Fruit fly (Drosophila melanogaster) whole organism, embryonic: Measurements from ENCODE around the gene hale.
A peak's percentile ranks its signal among the peaks of the same experiment; 100 is the strongest.

ENCODE experiments used
- B-H2 ChIP-seq: fragments of 200-800 bp; sonication (Bioruptor generic); optimal IDR thresholded peaks from 2 replicates; lab custom pipeline; 2018; ENCODE audit warnings: missing biosample characterization, mild to moderate bottlenecking, missing genetic modification characterization
- CG12659 ChIP-seq: fragments of 200-800 bp; sonication (Bioruptor generic); optimal IDR thresholded peaks from 3 replicates; lab custom pipeline; 2017; ENCODE audit warnings: mild to moderate bottlenecking, missing biosample characterization, missing genetic modification reagents, missing genetic modification characterization
- CG12769 ChIP-seq: fragments of 200-800 bp; sonication (Bioruptor generic); optimal IDR thresholded peaks from 2 replicates; lab custom pipeline; 2019; ENCODE audit warnings: missing biosample characterization, mild to moderate bottlenecking, missing genetic modification characterization, moderate library complexity
- CG13424 ChIP-seq: fragments of 200-800 bp; sonication (Bioruptor generic); optimal IDR thresholded peaks from 2 replicates; lab custom pipeline; 2019; ENCODE audit warnings: missing biosample characterization, mild to moderate bottlenecking, missing genetic modification characterization, moderate library complexity
- CG1602 ChIP-seq: fragments of 200-800 bp; sonication (Bioruptor generic); optimal IDR thresholded peaks from 3 replicates; lab custom pipeline; 2016; ENCODE audit warnings: missing biosample characterization, missing genetic modification characterization
- CG17385 ChIP-seq: fragments of 200-800 bp; sonication (Bioruptor generic); optimal IDR thresholded peaks from 3 replicates; lab custom pipeline; 2018; ENCODE audit warnings: missing biosample characterization, mild to moderate bottlenecking, missing genetic modification characterization
- CG17568 ChIP-seq: fragments of 200-800 bp; sonication (Bioruptor generic); optimal IDR thresholded peaks from 2 replicates; lab custom pipeline; 2018; ENCODE audit warnings: missing biosample characterization, mild to moderate bottlenecking, missing genetic modification characterization, moderate library complexity
- CG2129 ChIP-seq: fragments of 200-800 bp; sonication (Bioruptor generic); IDR thresholded peaks from 2 replicates; pipeline ENCODE4 v1.3.6; 2022; ENCODE audit warnings: missing biosample characterization, missing genetic modification characterization; ENCODE audit not compliant: partially characterized antibody
- CG30403 ChIP-seq: fragments of 200-800 bp; sonication (Bioruptor generic); optimal IDR thresholded peaks from 3 replicates; lab custom pipeline; 2016; ENCODE audit warnings: missing biosample characterization, missing genetic modification characterization
- CG3838 ChIP-seq: fragments of 200-800 bp; sonication (Bioruptor generic); optimal IDR thresholded peaks from 3 replicates; lab custom pipeline; 2016; ENCODE audit warnings: missing biosample characterization, missing genetic modification characterization
- CG4617 ChIP-seq: fragments of 200-800 bp; sonication (Bioruptor generic); optimal IDR thresholded peaks from 3 replicates; lab custom pipeline; 2016; ENCODE audit warnings: missing biosample characterization, missing genetic modification characterization, borderline replicate concordance
- CG6813 ChIP-seq: fragments of 200-800 bp; sonication (Bioruptor generic); optimal IDR thresholded peaks from 2 replicates; lab custom pipeline; 2017; ENCODE audit warnings: missing biosample characterization, missing genetic modification characterization, mild to moderate bottlenecking, moderate library complexity, missing genetic modification reagents
- CG7357 ChIP-seq: fragments of 200-800 bp; sonication (Bioruptor generic); IDR thresholded peaks from 3 replicates; pipeline ENCODE4 v1.3.6; 2022; ENCODE audit warnings: missing biosample characterization, missing genetic modification characterization
- CG7786 ChIP-seq: fragments of 200-800 bp; sonication (Bioruptor generic); optimal IDR thresholded peaks from 2 replicates; lab custom pipeline; 2016; ENCODE audit warnings: missing biosample characterization, missing genetic modification characterization
- CG7839 ChIP-seq: fragments of 200-800 bp; sonication (Bioruptor generic); optimal IDR thresholded peaks from 3 replicates; lab custom pipeline; 2018; ENCODE audit warnings: missing biosample characterization, mild to moderate bottlenecking, missing genetic modification characterization, moderate library complexity
- CG9817 ChIP-seq: fragments of 200-800 bp; sonication (Bioruptor generic); optimal IDR thresholded peaks from 2 replicates; lab custom pipeline; 2018; ENCODE audit warnings: missing biosample characterization, mild to moderate bottlenecking, missing genetic modification characterization, moderate library complexity
- CTCF ChIP-seq: fragments of 200-800 bp; sonication (Bioruptor generic); optimal IDR thresholded peaks from 2 replicates; lab custom pipeline; 2017; ENCODE audit warnings: missing biosample characterization, mild to moderate bottlenecking, missing genetic modification characterization, moderate library complexity
- CrebB ChIP-seq: fragments of 200-800 bp; sonication (Bioruptor generic); optimal IDR thresholded peaks from 3 replicates; lab custom pipeline; 2018; ENCODE audit warnings: missing biosample characterization, mild to moderate bottlenecking, missing genetic modification characterization
- Fer1 ChIP-seq: fragments of 200-800 bp; sonication (Bioruptor generic); optimal IDR thresholded peaks from 2 replicates; lab custom pipeline; 2017; ENCODE audit warnings: missing biosample characterization, mild to moderate bottlenecking, missing genetic modification characterization
- Hand ChIP-seq: fragments of 200-800 bp; sonication (Bioruptor generic); optimal IDR thresholded peaks from 2 replicates; lab custom pipeline; 2017; ENCODE audit warnings: mild to moderate bottlenecking, missing biosample characterization, missing genetic modification reagents, missing genetic modification characterization
- Hmr ChIP-seq: fragments of 200-800 bp; sonication (Bioruptor generic); optimal IDR thresholded peaks from 3 replicates; lab custom pipeline; 2017; ENCODE audit warnings: mild to moderate bottlenecking, missing biosample characterization, missing genetic modification reagents, missing genetic modification characterization
- MTF-1 ChIP-seq: fragments of 200-800 bp; sonication (Bioruptor generic); optimal IDR thresholded peaks from 2 replicates; lab custom pipeline; 2018; ENCODE audit warnings: missing biosample characterization, mild to moderate bottlenecking, missing genetic modification characterization, borderline replicate concordance
- Med ChIP-seq: fragments of 200-800 bp; sonication (Bioruptor generic); peaks from one replicate; lab custom pipeline; 2016; ENCODE audit warnings: missing biosample characterization, missing genetic modification characterization, mild to moderate bottlenecking, inconsistent platforms, moderate library complexity
- Meics ChIP-seq: fragments of 200-800 bp; sonication (Bioruptor generic); optimal IDR thresholded peaks from 2 replicates; lab custom pipeline; 2017; ENCODE audit warnings: missing biosample characterization, mild to moderate bottlenecking, missing genetic modification characterization
- NFAT ChIP-seq: fragments of 200-800 bp; sonication (Bioruptor generic); IDR thresholded peaks from 2 replicates; pipeline ENCODE4 v1.3.6; 2022; ENCODE audit warnings: missing biosample characterization, missing genetic modification characterization
- Nf-YC ChIP-seq: fragments of 200-800 bp; optimal IDR thresholded peaks from 3 replicates; lab custom pipeline; 2019; ENCODE audit warnings: missing biosample characterization, mild to moderate bottlenecking, missing genetic modification characterization, moderate library complexity
- Oaz ChIP-seq: fragments of 200-800 bp; sonication (Bioruptor generic); IDR thresholded peaks from 2 replicates; pipeline ENCODE4 v1.3.6; 2022; ENCODE audit warnings: missing biosample characterization, missing genetic modification characterization
- Oli ChIP-seq: fragments of 200-800 bp; sonication (Bioruptor generic); optimal IDR thresholded peaks from 2 replicates; lab custom pipeline; 2018; ENCODE audit warnings: missing biosample characterization, mild to moderate bottlenecking, missing genetic modification characterization, moderate library complexity
- PHDP ChIP-seq: fragments of 200-800 bp; sonication (Bioruptor generic); optimal IDR thresholded peaks from 3 replicates; lab custom pipeline; 2018; ENCODE audit warnings: missing biosample characterization, mild to moderate bottlenecking, missing genetic modification characterization, moderate library complexity
- Tbp ChIP-seq: fragments of >200 bp; optimal IDR thresholded peaks from 2 replicates; lab custom pipeline; 2018; ENCODE audit warnings: missing biosample characterization, missing genetic modification characterization
- abd-A ChIP-seq: fragments of 200-800 bp; sonication (Bioruptor generic); optimal IDR thresholded peaks from 3 replicates; lab custom pipeline; 2019; ENCODE audit warnings: missing biosample characterization, mild to moderate bottlenecking, missing genetic modification characterization, moderate library complexity
- dmrt99B ChIP-seq: fragments of 200-800 bp; sonication (Bioruptor generic); optimal IDR thresholded peaks from 2 replicates; lab custom pipeline; 2018; ENCODE audit warnings: missing biosample characterization, mild to moderate bottlenecking, missing genetic modification characterization, moderate library complexity
- dysf ChIP-seq: fragments of 200-800 bp; sonication (Bioruptor generic); IDR thresholded peaks from 3 replicates; pipeline ENCODE4 v1.3.6; 2022; ENCODE audit warnings: missing biosample characterization, missing genetic modification characterization
- fd96Cb ChIP-seq: fragments of 200-800 bp; sonication (Bioruptor generic); optimal IDR thresholded peaks from 2 replicates; lab custom pipeline; 2018; ENCODE audit warnings: missing biosample characterization, mild to moderate bottlenecking, missing genetic modification characterization, moderate library complexity
- gem ChIP-seq: fragments of 200-800 bp; sonication (Bioruptor generic); optimal IDR thresholded peaks from 2 replicates; lab custom pipeline; 2019; ENCODE audit warnings: missing biosample characterization, mild to moderate bottlenecking, missing genetic modification characterization, moderate library complexity
- jing ChIP-seq: fragments of 200-800 bp; sonication (Bioruptor generic); optimal IDR thresholded peaks from 2 replicates; lab custom pipeline; 2018; ENCODE audit warnings: missing biosample characterization, mild to moderate bottlenecking, missing genetic modification characterization
- jumu ChIP-seq: fragments of 200-800 bp; sonication (Bioruptor generic); optimal IDR thresholded peaks from 3 replicates; lab custom pipeline; 2016; ENCODE audit warnings: missing biosample characterization, missing genetic modification characterization
- knrl ChIP-seq: fragments of 200-800 bp; sonication (Bioruptor generic); IDR thresholded peaks from 3 replicates; pipeline ENCODE4 v1.3.6; 2022; ENCODE audit warnings: missing biosample characterization, missing genetic modification characterization; ENCODE audit not compliant: partially characterized antibody
- lab ChIP-seq: fragments of 200-800 bp; sonication (Bioruptor generic); optimal IDR thresholded peaks from 3 replicates; lab custom pipeline; 2017; ENCODE audit warnings: missing biosample characterization, missing genetic modification characterization, mild to moderate bottlenecking, moderate library complexity, missing genetic modification reagents
- lilli ChIP-seq: fragments of 200-800 bp; sonication (Bioruptor generic); optimal IDR thresholded peaks from 3 replicates; lab custom pipeline; 2016; ENCODE audit warnings: missing biosample characterization, missing genetic modification characterization
- row ChIP-seq: fragments of 200-800 bp; sonication (Bioruptor generic); IDR thresholded peaks from 3 replicates; pipeline ENCODE4 v1.3.6; 2022; ENCODE audit warnings: missing biosample characterization, missing genetic modification characterization
- sens ChIP-seq: fragments of 200-800 bp; sonication (Bioruptor generic); peaks from one replicate; lab custom pipeline; 2016; ENCODE audit warnings: missing biosample characterization, missing genetic modification characterization
- slou ChIP-seq: fragments of 200-800 bp; sonication (Bioruptor generic); optimal IDR thresholded peaks from 3 replicates; lab custom pipeline; 2016; ENCODE audit warnings: missing biosample characterization, missing genetic modification characterization
- sug ChIP-seq: fragments of 200-800 bp; optimal IDR thresholded peaks from 2 replicates; lab custom pipeline; 2019; ENCODE audit warnings: missing biosample characterization, mild to moderate bottlenecking, missing genetic modification characterization, moderate library complexity
- unpg ChIP-seq: fragments of 200-800 bp; sonication (Bioruptor generic); optimal IDR thresholded peaks from 3 replicates; lab custom pipeline; 2018; ENCODE audit warnings: missing biosample characterization, mild to moderate bottlenecking, missing genetic modification characterization, moderate library complexity
- usp ChIP-seq: fragments of >200 bp; optimal IDR thresholded peaks from 2 replicates; lab custom pipeline; 2017; ENCODE audit warnings: missing biosample characterization, missing genetic modification characterization
- yki ChIP-seq: fragments of >200 bp; optimal IDR thresholded peaks from 3 replicates; lab custom pipeline; 2018

The hale gene

dm6 chr3L:19968725-19969598 lies 16.7 kb downstream of the hale start (continued):
- peak; percentile 2 for TF ChIP-seq fd96Cb
- TF ChIP-seq CG30403 (GFP tag; lab: Kevin White, UChicago): peak; percentile 3
- peak; percentile 46 for TF ChIP-seq lab (GFP tag; lab: Kevin White, UChicago)
- no peak for TF ChIP-seq CG3838
- TF ChIP-seq dysf (GFP tag; lab: Robert Waterston, UW): 0 out of 3 replicates have a peak, but pooled peaks have one; percentile 8
- TF ChIP-seq Oli (tag; lab: Kevin White, UChicago): peak; percentile 28
- no peak for TF ChIP-seq Nf-YC
- peak; percentile 15 for TF ChIP-seq Hand (GFP tag; lab: Kevin White, UChicago)
- TF ChIP-seq Hmr (GFP tag; lab: Kevin White, UChicago): peak; percentile 61
- peak; percentile 31 for TF ChIP-seq CG13424 (tag; lab: Kevin White, UChicago)
- TF ChIP-seq CG4617 (GFP tag; lab: Kevin White, UChicago): no peak
- no peak for TF ChIP-seq CG1602 (GFP tag; lab: Kevin White, UChicago)
- TF ChIP-seq jumu (GFP tag; lab: Kevin White, UChicago): no peak
- TF ChIP-seq dmrt99B: peak; percentile 38

- TF ChIP-seq Hmr (GFP tag; lab: Kevin White, UChicago): peak; percentile 68
- peak; percentile 12 for TF ChIP-seq CG7786 (GFP tag; lab: Kevin White, UChicago)
- TF ChIP-seq CTCF (GFP tag; lab: Kevin White, UChicago): no peak
- no peak for TF ChIP-seq knrl
- no peak for TF ChIP-seq MTF-1 (GFP tag; lab: Kevin White, UChicago)
- no peak; the same call in 1 of the 2 replicates for TF ChIP-seq NFAT
- TF ChIP-seq Tbp (GFP tag; lab: Kevin White, UChicago): no peak
- TF ChIP-seq CG9817: peak; percentile 35
- peak; percentile 21 for TF ChIP-seq CG17385
- TF ChIP-seq CG2129 (GFP tag; lab: Robert Waterston, UW): no peak
- TF ChIP-seq usp: no peak
- TF ChIP-seq PHDP: peak; percentile 39
- peak; percentile 25 for TF ChIP-seq CG6813 (GFP tag; lab: Kevin White, UChicago)
- TF ChIP-seq Med (GFP tag; lab: Kevin White, UChicago): peak; percentile 84
- peak; percentile 18 for TF ChIP-seq CG12659
- no peak for TF ChIP-seq yki (lab: Kevin White, UChicago)
- TF ChIP-seq CG7357 (GFP tag; lab: Robert Waterston, UW): no peak
- TF ChIP-seq unpg: peak; percentile 44
- peak; percentile 63 for TF ChIP-seq B-H2 (GFP tag; lab: Kevin White, UChicago)
- peak; percentile 22 for TF ChIP-seq CrebB (tag; lab: Kevin White, UChicago)
- no peak for TF ChIP-seq slou (GFP tag; lab: Kevin White, UChicago)
- peak; percentile 3 for TF ChIP-seq CG17568 (GFP tag; lab: Kevin White, UChicago)
- peak; percentile 17 for TF ChIP-seq sug (tag; lab: Kevin White, UChicago)
- peak; percentile 50 for TF ChIP-seq row (GFP tag; lab: Robert Waterston, UW)
- TF ChIP-seq CG7839 (tag; lab: Kevin White, UChicago): peak; percentile 16
- TF ChIP-seq sens: peak; percentile 30
- peak; percentile 40 for TF ChIP-seq gem (tag; lab: Kevin White, UChicago)
- peak; percentile 45 for TF ChIP-seq CG12769 (tag; lab: Kevin White, UChicago)
- peak; percentile 36 for TF ChIP-seq Meics (GFP tag; lab: Kevin White, UChicago)
- TF ChIP-seq Oaz (GFP tag; lab: Robert Waterston, UW): peak; percentile 16; the same call in 1 of the 2 replicates
- no peak for TF ChIP-seq jing
- TF ChIP-seq lilli (GFP tag; lab: Kevin White, UChicago): peak; percentile 2
- TF ChIP-seq Fer1 (GFP tag; lab: Kevin White, UChicago): peak; percentile 49
- TF ChIP-seq abd-A: peak; percentile 60
These were observed 23.9 kb downstream of the hale start for dm6 chr3L:19961805-19962204.
